Worm (Caenorhabditis elegans): ENCODE results near the gene F11C1.1.

F11C1.1 gene

ce11 chrX:13008895-13009294 lies 18.5 kb upstream of the F11C1.1 start:
- TF ChIP-seq hmg-20 (GFP tag; IDR thresholded peaks at IDR 0.05) (no peak), ceh-58 (GFP tag; IDR thresholded peaks at IDR 0.05) (no peak), Y79H2A.3 (GFP tag; conservative IDR thresholded peaks at IDR 0.05) (no peak), gei-17 (GFP tag; optimal IDR thresholded peaks at IDR 0.05) (no peak), madf-8 (GFP tag; conservative IDR thresholded peaks at IDR 0.05) (no peak), lin-35 (GFP tag; optimal IDR thresholded peaks at IDR 0.05) (no peak), mxl-1 (tag; optimal IDR thresholded peaks at IDR 0.05) (no peak), hlh-12 (tag; optimal IDR thresholded peaks at IDR 0.05) (no peak), nhr-179 (tag; optimal IDR thresholded peaks at IDR 0.05) (no peak), B0261.1 (tag; optimal IDR thresholded peaks at IDR 0.05) (no peak), xnd-1 (tag; optimal IDR thresholded peaks at IDR 0.05) (no peak), B0019.2 (GFP tag; conservative IDR thresholded peaks at IDR 0.05) (no peak), K12H6.12 (tag; optimal IDR thresholded peaks at IDR 0.05) (no peak), lag-1 (GFP tag; IDR thresholded peaks at IDR 0.05) (no peak), zim-3 (tag; optimal IDR thresholded peaks at IDR 0.05) (no peak), lir-1 (GFP tag; conservative IDR thresholded peaks at IDR 0.05) (no peak), madf-6 (GFP tag; IDR thresholded peaks at IDR 0.05) (no peak)

ce11 chrX:13007857-13008813 lies 17.8 kb upstream of the F11C1.1 start, which contains the start of gene nhr-25:
nhr-25 (plus strand) TSS chrX:13008493.
- TF ChIP-seq attf-3 (GFP tag; conservative IDR thresholded peaks at IDR 0.05) = 0 out of 2 replicates have a peak, but pooled peaks have one; percentile 25
- TF ChIP-seq mxl-1 (tag; optimal IDR thresholded peaks at IDR 0.05) = no peak
- TF ChIP-seq Y95B8A.8 (GFP tag; IDR thresholded peaks at IDR 0.05) = no peak
- peak; percentile 54 for TF ChIP-seq zfh-2 (GFP tag; conservative IDR thresholded peaks at IDR 0.05)
- TF ChIP-seq ztf-3 (GFP tag; optimal IDR thresholded peaks at IDR 0.05) = no peak
- TF ChIP-seq snpc-4 (GFP tag; optimal IDR thresholded peaks at IDR 0.05) = no peak
- TF ChIP-seq snpc-4 (tag; optimal IDR thresholded peaks at IDR 0.05) = no peak
- no peak for TF ChIP-seq ceh-58 (GFP tag; IDR thresholded peaks at IDR 0.05)
- TF ChIP-seq Y53F4B.3 (GFP tag; IDR thresholded peaks at IDR 0.05) = no peak

ce11 chrX:13006734-13007133 lies 16.4 kb upstream of the F11C1.1 start:
- no peak for TF ChIP-seq zfh-2 (GFP tag; conservative IDR thresholded peaks at IDR 0.05)
- no peak for TF ChIP-seq F57A8.1 (GFP tag; optimal IDR thresholded peaks at IDR 0.05)
- TF ChIP-seq T07F8.4 (tag; optimal IDR thresholded peaks at IDR 0.05) = no peak
- no peak for TF ChIP-seq snpc-1.1 (tag; optimal IDR thresholded peaks at IDR 0.05; ENCODE audit: insufficient read depth)
- no peak for TF ChIP-seq him-1 (tag; optimal IDR thresholded peaks at IDR 0.05)
- TF ChIP-seq hlh-12 (tag; optimal IDR thresholded peaks at IDR 0.05) = no peak
- TF ChIP-seq athp-1 (tag; optimal IDR thresholded peaks at IDR 0.05) = no peak
- TF ChIP-seq mcd-1 (GFP tag; IDR thresholded peaks at IDR 0.05) = no peak
- TF ChIP-seq Y95B8A.8 (GFP tag; IDR thresholded peaks at IDR 0.05) = no peak
- no peak for TF ChIP-seq aptf-3 (GFP tag; IDR thresholded peaks at IDR 0.05)

ce11 chrX:13006328-13006727 lies 15.9 kb upstream of the F11C1.1 start:
- TF ChIP-seq B0336.3 (GFP tag; IDR thresholded peaks at IDR 0.05) (no peak), ceh-40 (GFP tag; IDR thresholded peaks at IDR 0.05) (no peak), bed-1 (GFP tag; IDR thresholded peaks at IDR 0.05) (no peak), F22D6.2 (tag; optimal IDR thresholded peaks at IDR 0.05) (no peak), akir-1 (GFP tag; optimal IDR thresholded peaks at IDR 0.05) (no peak), F57A8.1 (GFP tag; optimal IDR thresholded peaks at IDR 0.05) (no peak), lin-26 (GFP tag; IDR thresholded peaks at IDR 0.05) (no peak), Y95B8A.8 (GFP tag; IDR thresholded peaks at IDR 0.05) (no peak), unc-62 (GFP tag; optimal IDR thresholded peaks at IDR 0.05) (no peak), F49E8.2 (tag; optimal IDR thresholded peaks at IDR 0.05; ENCODE audit: insufficient read depth) (no peak), lir-1 (GFP tag; conservative IDR thresholded peaks at IDR 0.05) (no peak)

Measured in whole organism, young adult.